Fruit fly (Drosophila melanogaster) S2 (cell line): ENCODE measurements around the gene CG4597.

ENCODE experiments used
- CG8478 ChIP-seq: fragments of >200 bp; optimal IDR thresholded peaks from 2 replicates; lab custom pipeline; 2018
- CTCF ChIP-seq, 2 experiments: fragments of >200 bp; optimal IDR thresholded peaks; 2 replicates each; lab custom pipeline; 2018

CG4597 gene

DNA sequence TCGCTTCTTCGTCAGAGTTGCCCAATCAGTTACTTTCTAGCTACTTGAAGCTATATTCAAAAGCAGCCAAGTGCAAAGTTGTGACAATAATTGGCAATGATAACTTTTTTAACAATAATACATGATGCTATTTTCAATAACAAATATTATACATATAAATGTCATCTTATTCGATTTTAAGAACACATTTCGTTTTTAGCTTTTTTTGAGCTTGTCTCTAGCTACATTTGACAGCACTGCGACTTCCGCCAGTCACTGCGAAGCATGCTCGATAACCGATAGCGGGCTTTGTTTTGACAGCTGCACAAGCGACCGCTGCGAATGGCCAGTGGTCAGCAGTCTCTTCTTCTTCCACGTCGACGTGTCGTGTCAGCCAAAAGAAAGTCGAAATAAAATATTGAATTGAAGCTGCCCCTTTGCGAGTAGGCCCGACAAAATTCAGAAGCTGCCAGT is 23.1 kb downstream of the CG4597 start, which contains the start of the genes Gen and Srp54k:
Gene Gen, minus strand, starts transcription at position 23 of the 453 bp plus-strand sequence.
Gene Srp54k, plus strand, starts transcription at position 325 of the 453 bp plus-strand sequence.
- no peak for TF ChIP-seq CG8478 (lab: Kevin White, UChicago)
- no peak for TF ChIP-seq CTCF (optimal IDR thresholded peaks at IDR 0.05; lab: Kevin White, UChicago)

DNA sequence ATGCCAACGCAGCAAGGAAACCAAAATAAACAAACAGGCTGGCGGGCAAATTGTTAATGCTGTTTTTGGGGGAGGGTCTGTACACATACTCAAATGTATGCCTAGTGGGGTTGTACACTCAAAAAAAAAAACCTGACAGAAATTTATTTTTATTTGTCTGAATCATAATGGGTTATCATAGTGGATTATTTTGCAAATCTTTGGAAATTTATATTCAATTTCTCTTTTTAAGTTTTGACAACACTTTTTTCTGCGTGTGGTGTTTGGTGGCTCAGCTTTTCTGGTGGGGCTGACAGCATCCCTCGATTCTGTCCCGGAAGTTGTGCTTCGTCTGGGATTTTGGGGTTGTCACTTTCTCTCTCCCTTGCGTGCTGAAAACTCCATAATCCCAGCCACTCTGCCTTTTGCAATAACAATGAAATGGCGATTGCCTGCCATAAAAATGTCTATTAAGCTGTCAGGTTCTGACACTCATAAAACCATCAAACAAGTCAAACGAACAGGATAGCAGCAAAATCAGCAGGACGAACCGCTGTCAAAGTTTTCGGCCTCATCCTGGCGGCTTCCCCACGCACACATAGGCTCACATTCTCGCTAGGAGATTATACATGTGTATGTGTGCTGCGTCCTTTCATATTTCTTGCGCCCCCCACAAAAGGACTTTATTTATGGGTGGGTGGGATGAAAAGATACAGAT is 25.8 kb downstream of the CG4597 start:
- no peak for TF ChIP-seq CTCF (optimal IDR thresholded peaks at IDR 0.05; lab: Kevin White, UChicago)
- TF ChIP-seq CG8478 (lab: Kevin White, UChicago): no peak

DNA sequence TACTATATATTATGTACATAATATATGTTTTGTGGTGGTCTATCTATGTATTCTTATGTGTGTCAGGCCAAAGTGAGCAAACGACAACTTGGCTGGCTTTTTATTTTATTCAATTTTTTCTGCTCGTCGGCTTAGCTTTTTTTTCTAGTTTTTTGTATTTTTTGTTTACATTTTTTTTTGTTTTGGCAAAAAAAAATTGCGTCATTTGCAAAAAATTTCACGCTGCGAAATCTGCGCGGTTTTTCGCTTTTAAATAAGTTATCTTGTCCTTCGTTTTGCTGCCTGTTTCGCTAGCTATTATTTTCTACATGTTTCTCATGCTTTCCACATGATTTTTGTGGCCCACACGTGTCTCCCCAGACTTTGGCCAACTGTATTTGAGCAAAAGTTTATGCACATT is 43.2 kb downstream of the CG4597 start:
- no peak for TF ChIP-seq CTCF (optimal IDR thresholded peaks at IDR 0.05; lab: Kevin White, UChicago)
- TF ChIP-seq CG8478 (lab: Kevin White, UChicago): no peak

DNA sequence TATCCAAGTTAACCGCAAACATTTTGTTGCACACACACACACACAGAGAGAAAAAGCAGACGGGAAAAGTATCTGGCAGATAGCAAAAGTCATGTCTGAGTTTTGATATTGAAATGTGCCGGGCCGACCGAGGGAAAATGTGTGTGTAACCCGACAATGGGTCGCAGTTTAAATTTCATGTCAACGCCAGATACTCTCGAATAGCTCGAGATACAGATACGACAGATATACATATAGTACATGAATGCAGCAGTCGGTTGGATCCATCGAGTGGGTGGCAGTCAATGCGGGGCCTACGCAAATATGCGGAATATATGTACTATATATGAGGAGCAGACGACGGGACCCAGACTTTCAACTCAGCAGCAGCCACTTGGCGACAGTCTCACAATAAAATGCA is 46.8 kb downstream of the CG4597 start:
- TF ChIP-seq CTCF (optimal IDR thresholded peaks at IDR 0.05; lab: Kevin White, UChicago) (no peak), CG8478 (lab: Kevin White, UChicago) (no peak)

DNA sequence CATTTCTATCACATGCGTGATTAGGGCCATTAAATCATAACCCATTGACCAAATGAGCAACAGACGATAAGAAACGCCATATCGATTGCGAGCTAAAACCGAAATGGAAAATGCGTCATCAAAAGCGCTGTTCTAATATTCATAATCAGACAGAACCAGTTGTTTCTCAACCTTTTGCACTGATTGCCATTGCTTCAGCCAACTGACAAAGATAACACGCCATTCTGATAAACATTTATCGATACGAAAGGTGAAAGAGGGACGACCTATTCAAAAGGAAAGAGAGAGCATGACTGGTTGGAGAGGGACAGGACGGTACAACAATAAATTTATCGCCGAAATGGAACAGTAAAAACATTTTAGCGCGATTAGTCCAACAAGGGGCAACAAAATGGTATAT is 47.5 kb downstream of the CG4597 start:
- TF ChIP-seq CTCF (optimal IDR thresholded peaks at IDR 0.05; lab: Kevin White, UChicago) (no peak), CG8478 (lab: Kevin White, UChicago) (no peak)

DNA sequence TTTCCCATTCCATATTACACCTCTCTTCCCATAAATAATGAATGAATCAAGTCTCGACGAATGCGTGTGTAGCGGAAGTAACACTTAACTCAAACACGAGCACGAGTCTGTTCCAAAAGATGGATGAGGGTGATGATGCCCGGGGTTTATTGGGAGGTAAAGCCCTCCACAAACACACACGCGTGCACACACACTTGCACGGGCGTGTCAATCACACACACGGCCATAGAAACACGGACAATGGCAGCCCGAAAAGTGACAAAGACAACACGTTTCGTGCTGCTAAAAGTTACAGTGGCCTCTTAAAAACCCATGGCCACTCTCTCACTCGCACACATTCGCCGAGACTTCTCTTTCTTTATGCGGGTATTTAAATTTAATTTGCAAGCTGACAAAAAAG is 49.6 kb downstream of the CG4597 start:
- TF ChIP-seq CG8478 (lab: Kevin White, UChicago): no peak
- no peak for TF ChIP-seq CTCF (optimal IDR thresholded peaks at IDR 0.05; lab: Kevin White, UChicago)
